Worm (Caenorhabditis elegans): ENCODE results near the gene ZK637.4.

Gene ZK637.4

DNA sequence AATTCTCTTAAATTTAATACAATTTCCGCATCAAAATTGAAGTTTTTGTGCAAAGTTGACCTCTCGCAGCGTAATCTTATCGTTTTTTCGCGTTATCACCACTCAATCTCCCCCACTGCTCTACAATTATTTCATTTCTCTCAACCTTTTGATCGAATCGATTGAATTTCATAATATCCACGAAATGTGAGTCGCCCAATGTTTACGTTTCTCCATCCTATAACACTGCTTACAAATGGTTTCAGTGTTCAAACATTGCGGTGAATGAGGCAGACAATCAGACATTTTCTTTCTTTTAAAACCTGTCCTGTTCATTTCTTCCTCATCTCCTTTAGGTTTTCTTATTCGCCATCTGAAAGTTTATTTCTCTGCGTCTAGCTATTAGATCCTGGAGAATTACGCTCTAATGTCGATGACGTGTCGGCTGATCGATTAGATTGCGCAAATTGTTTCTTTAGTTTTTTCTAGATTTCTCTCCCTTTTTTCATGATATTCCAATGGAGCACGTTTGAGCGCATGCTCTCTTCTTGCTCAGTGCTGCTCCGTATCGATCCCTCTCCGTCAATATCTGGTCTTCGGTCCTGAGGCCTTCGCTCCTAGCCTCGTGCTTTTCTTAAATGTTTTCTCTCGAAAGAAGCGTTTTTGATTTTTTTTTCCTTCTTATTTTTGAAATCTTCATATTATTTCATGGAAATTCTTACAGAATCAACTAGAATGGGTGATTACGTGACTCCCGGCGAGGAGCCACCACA, 11.5 kb downstream of the ZK637.4 start, which contains the start of gene unc-32 (continued):
- TF ChIP-seq hpl-2 (GFP tag; optimal IDR thresholded peaks at IDR 0.05) (no peak), nhr-84 (tag; optimal IDR thresholded peaks at IDR 0.05) (no peak), lir-3 (tag; optimal IDR thresholded peaks at IDR 0.05; ENCODE audit: poor library complexity) (no peak), nhr-90 (tag; optimal IDR thresholded peaks at IDR 0.05; ENCODE audit: poor library complexity) (no peak), unc-98 (GFP tag; IDR thresholded peaks at IDR 0.05) (no peak), grh-1 (GFP tag; IDR thresholded peaks at IDR 0.05) (no peak), egl-13 (tag; optimal IDR thresholded peaks at IDR 0.05) (no peak)

DNA sequence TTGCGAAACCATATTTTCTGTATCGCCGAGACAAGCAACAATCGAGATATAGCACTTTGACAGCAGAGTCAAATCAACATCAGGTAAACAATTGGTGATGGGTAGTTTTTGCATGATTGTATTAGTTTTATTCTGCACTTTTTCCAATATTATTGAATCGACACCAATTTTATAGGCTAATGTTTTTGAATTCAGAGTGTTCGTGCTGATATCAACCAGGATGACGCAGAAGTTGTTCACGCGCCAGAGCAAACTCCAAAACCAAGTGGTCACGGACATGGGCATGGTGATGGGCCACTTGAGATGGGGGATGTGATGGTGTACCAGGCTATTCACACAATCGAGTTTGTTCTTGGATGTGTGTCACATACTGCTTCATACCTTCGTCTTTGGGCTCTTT, 16.6 kb downstream of the ZK637.4 start:
- TF ChIP-seq aly-2 (tag; optimal IDR thresholded peaks at IDR 0.05) = no peak
- no peak for TF ChIP-seq hpl-2 (GFP tag; optimal IDR thresholded peaks at IDR 0.05)
- TF ChIP-seq mep-1 (tag; optimal IDR thresholded peaks at IDR 0.05) = no peak

- TF ChIP-seq lin-35 (GFP tag; optimal IDR thresholded peaks at IDR 0.05) = no peak
- no peak for TF ChIP-seq ztf-4 (tag; optimal IDR thresholded peaks at IDR 0.05)
- TF ChIP-seq nhr-76 (tag; optimal IDR thresholded peaks at IDR 0.05) = no peak
- TF ChIP-seq ceh-63 (GFP tag; optimal IDR thresholded peaks at IDR 0.05) = no peak
- TF ChIP-seq nhr-71 (tag; optimal IDR thresholded peaks at IDR 0.05) = no peak
- no peak for TF ChIP-seq nhr-237 (tag; optimal IDR thresholded peaks at IDR 0.05)
- TF ChIP-seq mab-9 (GFP tag; IDR thresholded peaks at IDR 0.05) = no peak
- no peak for TF ChIP-seq vab-15 (tag; optimal IDR thresholded peaks at IDR 0.05)
- TF ChIP-seq isw-1 (GFP tag; IDR thresholded peaks at IDR 0.05) = no peak
- TF ChIP-seq tbx-2 (tag; optimal IDR thresholded peaks at IDR 0.05) = no peak
- no peak for TF ChIP-seq C04F5.9 (tag; optimal IDR thresholded peaks at IDR 0.05)
- TF ChIP-seq elt-2 (tag; optimal IDR thresholded peaks at IDR 0.05) = no peak
- TF ChIP-seq irx-1 (tag; optimal IDR thresholded peaks at IDR 0.05) = no peak
- no peak for TF ChIP-seq nhr-47 (tag; optimal IDR thresholded peaks at IDR 0.05)
Observed at ce11 chrIII:8911598-8912194, 18.1 kb downstream of the ZK637.4 start, which contains the start of gene tpk-1. tpk-1 (plus strand) TSS chrIII:8912144.

DNA sequence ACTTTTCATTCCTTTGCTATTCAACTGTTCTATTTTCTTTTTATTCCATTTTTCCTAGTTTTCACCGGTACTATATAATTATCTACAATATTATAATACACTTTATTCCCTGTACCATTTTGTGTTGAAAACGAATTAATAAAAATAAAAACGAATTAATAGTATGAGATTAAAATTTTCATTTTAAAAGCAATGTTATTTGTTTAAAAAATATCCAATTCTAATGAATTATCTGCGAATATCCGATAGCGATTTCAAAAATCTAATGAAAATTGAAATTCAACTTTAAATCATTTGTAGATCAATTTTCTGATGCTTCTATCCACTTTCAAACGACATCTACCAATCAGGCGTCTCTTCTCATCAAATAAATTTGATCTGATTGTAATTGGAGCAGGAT, 19.9 kb downstream of the ZK637.4 start, which contains the start of gene trxr-2:
TSS of gene trxr-2 (plus strand) at position 301 of the 400 bp plus-strand sequence.
- TF ChIP-seq aly-2 (tag; optimal IDR thresholded peaks at IDR 0.05) = no peak
- TF ChIP-seq ztf-4 (tag; optimal IDR thresholded peaks at IDR 0.05) = no peak
- no peak for TF ChIP-seq lin-13 (GFP tag; optimal IDR thresholded peaks at IDR 0.05)
- TF ChIP-seq zip-4 (GFP tag; optimal IDR thresholded peaks at IDR 0.05) = no peak
- no peak for TF ChIP-seq nhr-90 (tag; optimal IDR thresholded peaks at IDR 0.05; ENCODE audit: poor library complexity)
- TF ChIP-seq nhr-12 (tag; optimal IDR thresholded peaks at IDR 0.05) = no peak
- TF ChIP-seq sup-37 (GFP tag; optimal IDR thresholded peaks at IDR 0.05) = no peak
- no peak for TF ChIP-seq sox-4 (tag; optimal IDR thresholded peaks at IDR 0.05)
- no peak for TF ChIP-seq nhr-77 (tag; optimal IDR thresholded peaks at IDR 0.05)
- no peak for TF ChIP-seq nhr-11 (tag; optimal IDR thresholded peaks at IDR 0.05)
- TF ChIP-seq nhr-76 (tag; optimal IDR thresholded peaks at IDR 0.05) = no peak
- TF ChIP-seq nhr-28 (tag; optimal IDR thresholded peaks at IDR 0.05) = no peak

DNA sequence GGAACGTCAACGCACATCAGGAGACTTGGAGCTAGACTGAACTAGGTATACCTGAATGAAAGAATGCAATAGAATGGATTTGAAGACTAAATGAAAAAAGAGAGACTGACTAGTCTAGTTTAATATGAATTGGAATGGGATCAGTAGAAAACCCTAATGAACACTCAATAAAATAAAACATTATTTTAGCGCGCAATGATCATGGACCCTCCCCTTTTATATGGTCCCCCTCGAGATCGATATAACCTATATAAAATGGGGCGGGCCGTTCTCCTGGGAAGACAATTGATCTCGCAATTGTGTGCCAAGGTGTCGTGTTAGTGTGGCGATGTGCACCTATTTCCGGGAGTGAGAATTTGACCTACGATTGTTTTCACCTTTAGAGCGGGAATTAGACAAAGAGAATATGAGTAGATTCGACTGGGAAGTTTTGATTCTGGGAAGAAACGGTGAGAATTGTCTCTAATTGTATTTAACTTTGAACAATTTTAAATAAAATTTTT, 24.4 kb downstream of the ZK637.4 start, which contains the start of gene cdc-25.3:
TSS of gene cdc-25.3 (minus strand) at position 51 of the 503 bp plus-strand sequence.
- TF ChIP-seq elt-3 (tag; optimal IDR thresholded peaks at IDR 0.05) (no peak), hlh-17 (GFP tag; optimal IDR thresholded peaks at IDR 0.05; ENCODE audit: borderline replicate concordance) (no peak), ama-1 (optimal IDR thresholded peaks at IDR 0.05) (no peak), pag-3 (tag; optimal IDR thresholded peaks at IDR 0.05; ENCODE audit: borderline replicate concordance, insufficient read depth) (no peak), C34B4.2 (tag; optimal IDR thresholded peaks at IDR 0.05) (no peak)

Measured in whole organism, L1 larva.